Worm (Caenorhabditis elegans) whole organism, late embryonic: Measurements from ENCODE around the gene F58G6.3.
"Not testable (repeated sequence)": the region's sequence is repeated elsewhere in the genome, so short reads cannot be mapped to it uniquely, and the experiment has no call there.

Source experiments
- C08G9.2 ChIP-seq: sonication (generic microtip); optimal IDR thresholded peaks from 2 replicates; lab custom pipeline; 2016; ENCODE audit warnings: mild to moderate bottlenecking, missing genetic modification characterization, moderate library complexity, missing compliant biosample characterization
- C38D4.7 ChIP-seq: fragments of 200-800 bp; sonication (Bioruptor generic); optimal IDR thresholded peaks from 2 replicates; lab custom pipeline; 2018; ENCODE audit warnings: mild to moderate bottlenecking, missing genetic modification characterization, moderate library complexity, missing compliant biosample characterization
- F13H6.1 ChIP-seq: sonication (generic microtip); optimal IDR thresholded peaks from 2 replicates; lab custom pipeline; 2016; ENCODE audit warnings: missing genetic modification characterization, missing compliant biosample characterization
- K09A11.1 ChIP-seq: sonication (generic microtip); optimal IDR thresholded peaks from 2 replicates; lab custom pipeline; 2017; ENCODE audit warnings: antibody characterized with exemption, mild to moderate bottlenecking, missing genetic modification characterization, missing compliant biosample characterization; ENCODE audit not compliant: insufficient read depth
- Y22D7AL.16 ChIP-seq: sonication (generic microtip); optimal IDR thresholded peaks from 2 replicates; lab custom pipeline; 2016; ENCODE audit warnings: missing genetic modification characterization, missing compliant biosample characterization
- ceh-14 ChIP-seq: sonication (generic microtip); optimal IDR thresholded peaks from 2 replicates; lab custom pipeline; 2016; ENCODE audit warnings: missing genotype, missing genetic modification characterization, missing compliant biosample characterization
- ceh-19 ChIP-seq: fragments of 200-800 bp; sonication (Bioruptor generic); optimal IDR thresholded peaks from 2 replicates; lab custom pipeline; 2018; ENCODE audit warnings: mild to moderate bottlenecking, missing genetic modification characterization, missing compliant biosample characterization
- ceh-24 ChIP-seq: sonication (generic microtip); optimal IDR thresholded peaks from 2 replicates; lab custom pipeline; 2016; ENCODE audit warnings: mild to moderate bottlenecking, missing genetic modification characterization, missing compliant biosample characterization
- ceh-34 ChIP-seq: sonication (generic microtip); optimal IDR thresholded peaks from 2 replicates; lab custom pipeline; 2016; ENCODE audit warnings: mild to moderate bottlenecking, missing genetic modification characterization, missing compliant biosample characterization
- ceh-45 ChIP-seq: fragments of 200-800 bp; sonication (Bioruptor generic); IDR thresholded peaks from 2 replicates; pipeline ENCODE4 v1.3.6; 2022; ENCODE audit warnings: missing genetic modification reagents, missing genetic modification characterization, missing compliant biosample characterization
- ceh-9 ChIP-seq: sonication (generic microtip); optimal IDR thresholded peaks from 2 replicates; lab custom pipeline; 2016; ENCODE audit warnings: mild to moderate bottlenecking, missing genetic modification characterization, inconsistent platforms, missing compliant biosample characterization
- che-1 ChIP-seq: sonication (generic microtip); optimal IDR thresholded peaks from 2 replicates; lab custom pipeline; 2016; ENCODE audit warnings: mild to moderate bottlenecking, missing genetic modification characterization, missing compliant biosample characterization
- dmd-4 ChIP-seq: sonication (generic microtip); optimal IDR thresholded peaks from 2 replicates; lab custom pipeline; 2016; ENCODE audit warnings: borderline replicate concordance, missing genetic modification characterization, missing compliant biosample characterization
- dve-1 ChIP-seq: sonication (generic microtip); optimal IDR thresholded peaks from 2 replicates; lab custom pipeline; 2017; ENCODE audit warnings: antibody characterized with exemption, mild to moderate bottlenecking, missing genetic modification characterization, missing compliant biosample characterization
- elt-2 ChIP-seq: sonication (generic microtip); optimal IDR thresholded peaks from 2 replicates; lab custom pipeline; 2016; ENCODE audit warnings: missing genetic modification reagents, missing genetic modification characterization, missing compliant biosample characterization
- elt-4 ChIP-seq: sonication (generic microtip); optimal IDR thresholded peaks from 2 replicates; lab custom pipeline; 2016; ENCODE audit warnings: missing genetic modification characterization, missing compliant biosample characterization
- ets-4 ChIP-seq: sonication (generic microtip); optimal IDR thresholded peaks from 2 replicates; lab custom pipeline; 2016; ENCODE audit warnings: missing genetic modification characterization, missing compliant biosample characterization
- eyg-1 ChIP-seq: sonication (generic microtip); optimal IDR thresholded peaks from 2 replicates; lab custom pipeline; 2016; ENCODE audit warnings: missing genotype, missing genetic modification characterization, missing compliant biosample characterization
- gmeb-2 ChIP-seq: sonication (generic microtip); optimal IDR thresholded peaks from 2 replicates; lab custom pipeline; 2016; ENCODE audit warnings: missing genetic modification characterization, inconsistent platforms, missing compliant biosample characterization
- hlh-15 ChIP-seq: sonication (generic microtip); optimal IDR thresholded peaks from 2 replicates; lab custom pipeline; 2016; ENCODE audit warnings: missing genetic modification characterization, missing compliant biosample characterization
- hlh-30 ChIP-seq: sonication (generic microtip); optimal IDR thresholded peaks from 2 replicates; lab custom pipeline; 2017; ENCODE audit warnings: antibody characterized with exemption, missing genetic modification characterization, missing compliant biosample characterization; ENCODE audit not compliant: insufficient read depth
- madf-2 ChIP-seq: sonication (generic microtip); optimal IDR thresholded peaks from 2 replicates; lab custom pipeline; 2017; ENCODE audit warnings: missing genetic modification characterization, missing compliant biosample characterization
- nhr-11 ChIP-seq: fragments of 150-350 bp; optimal IDR thresholded peaks from 2 replicates; lab custom pipeline; 2014; ENCODE audit warnings: missing biosample characterization, missing genetic modification characterization
- npax-4 ChIP-seq: sonication (generic microtip); optimal IDR thresholded peaks from 2 replicates; lab custom pipeline; 2016; ENCODE audit warnings: missing genetic modification characterization, missing compliant biosample characterization
- odd-2 ChIP-seq: sonication (generic microtip); optimal IDR thresholded peaks from 2 replicates; lab custom pipeline; 2017; ENCODE audit warnings: antibody characterized with exemption, mild to moderate bottlenecking, missing genetic modification characterization, missing compliant biosample characterization
- pag-3 ChIP-seq: sonication (generic microtip); optimal IDR thresholded peaks from 2 replicates; lab custom pipeline; 2016; ENCODE audit warnings: missing compliant biosample characterization, missing genetic modification characterization, borderline replicate concordance
- pat-9 ChIP-seq: fragments of 200-800 bp; sonication (Bioruptor generic); optimal IDR thresholded peaks from 2 replicates; lab custom pipeline; 2018; ENCODE audit warnings: mild to moderate bottlenecking, missing genetic modification characterization, moderate library complexity, missing compliant biosample characterization
- pax-1 ChIP-seq: fragments of 150-350 bp; optimal IDR thresholded peaks from 2 replicates; lab custom pipeline; 2014; ENCODE audit warnings: missing biosample characterization, missing genetic modification characterization
- pha-2 ChIP-seq: sonication (generic microtip); optimal IDR thresholded peaks from 2 replicates; lab custom pipeline; 2017; ENCODE audit warnings: mild to moderate bottlenecking, missing genetic modification characterization, missing compliant biosample characterization
- pha-4 ChIP-seq: fragments of 150-350 bp; optimal IDR thresholded peaks from 2 replicates; lab custom pipeline; 2018; ENCODE audit warnings: missing biosample characterization, missing genetic modification reagents, missing genetic modification characterization
- pqm-1 ChIP-seq: sonication (generic microtip); optimal IDR thresholded peaks from 2 replicates; lab custom pipeline; 2016; ENCODE audit warnings: missing genetic modification characterization, missing compliant biosample characterization
- pros-1 ChIP-seq: fragments of 150-350 bp; optimal IDR thresholded peaks from 2 replicates; lab custom pipeline; 2014; ENCODE audit warnings: missing biosample characterization, missing genetic modification reagents, missing genetic modification characterization
- ref-2 ChIP-seq: sonication (generic microtip); optimal IDR thresholded peaks from 2 replicates; lab custom pipeline; 2016; ENCODE audit warnings: missing genetic modification characterization, missing compliant biosample characterization
- rnt-1 ChIP-seq: sonication (generic microtip); optimal IDR thresholded peaks from 2 replicates; lab custom pipeline; 2016; ENCODE audit warnings: missing genetic modification characterization, missing compliant biosample characterization
- sox-4 ChIP-seq: sonication (generic microtip); optimal IDR thresholded peaks from 2 replicates; lab custom pipeline; 2017; ENCODE audit warnings: mild to moderate bottlenecking, missing genetic modification characterization, inconsistent platforms, missing compliant biosample characterization
- syd-9 ChIP-seq: sonication (generic microtip); optimal IDR thresholded peaks from 2 replicates; lab custom pipeline; 2016; ENCODE audit warnings: mild to moderate bottlenecking, missing genetic modification characterization, moderate library complexity, missing compliant biosample characterization
- unc-42 ChIP-seq: sonication (generic microtip); optimal IDR thresholded peaks from 2 replicates; lab custom pipeline; 2016; ENCODE audit warnings: missing genotype, missing genetic modification characterization, missing compliant biosample characterization
- unc-55 ChIP-seq: sonication (generic microtip); optimal IDR thresholded peaks from 2 replicates; lab custom pipeline; 2017; ENCODE audit warnings: missing biosample characterization, missing genetic modification reagents, missing genetic modification characterization
- ztf-16 ChIP-seq: sonication (generic microtip); optimal IDR thresholded peaks from 2 replicates; lab custom pipeline; 2017; ENCODE audit warnings: missing genetic modification characterization, missing compliant biosample characterization

F58G6.3 gene

ce11 chrIV:9683433-9683832 lies 30.1 kb downstream of the F58G6.3 start, which contains the start of the genes htas-1 and ZK1251.3:
Gene htas-1, minus strand, starts transcription at chrIV:9683533.
Gene ZK1251.3, plus strand, starts transcription at chrIV:9683658.
- TF ChIP-seq unc-55 (GFP tag; lab: Kevin White, UChicago) = no peak
- no peak for TF ChIP-seq pqm-1 (tag; lab: Kevin White, UChicago)
- TF ChIP-seq gmeb-2 (tag; lab: Kevin White, UChicago) = no peak
- no peak for TF ChIP-seq Y22D7AL.16
- no peak for TF ChIP-seq pros-1 (tag; lab: Kevin White, UChicago)
- TF ChIP-seq ceh-34 (tag; lab: Kevin White, UChicago) = no peak
- TF ChIP-seq nhr-11 (tag; lab: Kevin White, UChicago) = no peak
- no peak for TF ChIP-seq ets-4 (tag; lab: Kevin White, UChicago)
- no peak for TF ChIP-seq hlh-30 (tag; lab: Kevin White, UChicago)
- TF ChIP-seq F13H6.1 = no peak
- TF ChIP-seq pha-4 (tag; lab: Kevin White, UChicago) = no peak
- no peak for TF ChIP-seq pax-1
- no peak for TF ChIP-seq unc-42
- TF ChIP-seq pha-2 (tag; lab: Kevin White, UChicago) = no peak
- no peak for TF ChIP-seq rnt-1
- no peak for TF ChIP-seq K09A11.1
- TF ChIP-seq eyg-1 (tag; lab: Kevin White, UChicago) = no peak
- TF ChIP-seq ceh-24 (tag; lab: Kevin White, UChicago) = no peak
- TF ChIP-seq odd-2 = no peak

- TF ChIP-seq C08G9.2; gmeb-2 (tag; lab: Kevin White, UChicago); ceh-9 (tag; lab: Kevin White, UChicago): not testable (repeated sequence)
These were observed 35.4 kb downstream of the F58G6.3 start, which contains the start of gene msp-76 for ce11 chrIV:9688715-9689114. Gene msp-76, plus strand, starts transcription at chrIV:9689015.

- TF ChIP-seq pha-2 (tag; lab: Kevin White, UChicago) = no peak
- no peak for TF ChIP-seq npax-4 (tag; lab: Kevin White, UChicago)
- TF ChIP-seq che-1 (tag; lab: Kevin White, UChicago) = no peak
- no peak for TF ChIP-seq hlh-30 (tag; lab: Kevin White, UChicago)
- TF ChIP-seq ceh-24 (tag; lab: Kevin White, UChicago) = no peak
- no peak for TF ChIP-seq elt-2 (tag; lab: Kevin White, UChicago)
- no peak for TF ChIP-seq elt-4 (tag; lab: Kevin White, UChicago)
- no peak for TF ChIP-seq syd-9 (tag; lab: Kevin White, UChicago)
- TF ChIP-seq C38D4.7 (GFP tag; lab: Kevin White, UChicago) = no peak
- no peak for TF ChIP-seq madf-2
- no peak for TF ChIP-seq ref-2
- no peak for TF ChIP-seq pag-3 (tag; lab: Kevin White, UChicago)
- TF ChIP-seq pha-4 (tag; lab: Kevin White, UChicago) = no peak
- no peak for TF ChIP-seq pat-9 (tag; lab: Kevin White, UChicago)
These were observed 37.3 kb downstream of the F58G6.3 start, which contains the start of gene sdz-36 for ce11 chrIV:9690644-9691043. Gene sdz-36, plus strand, starts transcription at chrIV:9690944.

- TF ChIP-seq hlh-15 = no peak
- no peak for TF ChIP-seq F13H6.1
- TF ChIP-seq C38D4.7 (GFP tag; lab: Kevin White, UChicago) = no peak
- TF ChIP-seq sox-4 (tag; lab: Kevin White, UChicago) = no peak
- TF ChIP-seq npax-4 (tag; lab: Kevin White, UChicago) = no peak
- TF ChIP-seq dmd-4 = no peak
- no peak for TF ChIP-seq ceh-45
- no peak for TF ChIP-seq ceh-14 (tag; lab: Kevin White, UChicago)
- TF ChIP-seq K09A11.1 = no peak
- no peak for TF ChIP-seq ztf-16 (tag; lab: Kevin White, UChicago)
- no peak for TF ChIP-seq ceh-19 (GFP tag; lab: Kevin White, UChicago)
- no peak for TF ChIP-seq che-1 (tag; lab: Kevin White, UChicago)
- TF ChIP-seq dve-1 = no peak
- TF ChIP-seq elt-4 (tag; lab: Kevin White, UChicago) = no peak
- TF ChIP-seq ceh-9 (tag; lab: Kevin White, UChicago) = no peak
These were observed 39.5 kb downstream of the F58G6.3 start, which contains the start of gene twk-9 for ce11 chrIV:9692874-9693273. Gene twk-9, plus strand, starts transcription at chrIV:9693174.
